Fruit fly (Drosophila melanogaster): ENCODE data around the gene CG11537.
A peak's percentile ranks its signal among the peaks of the same experiment; 100 is the strongest.

Gene CG11537

dm6 chr3L:3096073-3096725, 47.1 kb downstream of the CG11537 start (continued):
- no peak for TF ChIP-seq CG16815 (GFP tag; optimal IDR thresholded peaks at IDR 0.05)
- TF ChIP-seq CG9876 (GFP tag; optimal IDR thresholded peaks at IDR 0.05): no peak
- TF ChIP-seq PHDP (tag; optimal IDR thresholded peaks at IDR 0.05): peak; percentile 20
- TF ChIP-seq CG8359 (GFP tag; optimal IDR thresholded peaks at IDR 0.05; ENCODE audit: borderline replicate concordance): no peak
- no peak for TF ChIP-seq CG8290 (GFP tag; optimal IDR thresholded peaks at IDR 0.05)
- no peak for TF ChIP-seq CG8290 (tag; optimal IDR thresholded peaks at IDR 0.05)
- TF ChIP-seq grau (tag; optimal IDR thresholded peaks at IDR 0.05): peak; percentile 40
- TF ChIP-seq CG11093 (GFP tag; IDR thresholded peaks at IDR 0.05): no peak
- TF ChIP-seq Camta (GFP tag; optimal IDR thresholded peaks at IDR 0.05): no peak
- no peak for TF ChIP-seq mirr (GFP tag; optimal IDR thresholded peaks at IDR 0.05)
- TF ChIP-seq Fer2 (tag; optimal IDR thresholded peaks at IDR 0.05): peak; percentile 34
- no peak for TF ChIP-seq Ets65A (GFP tag)
- TF ChIP-seq ro (GFP tag; IDR thresholded peaks at IDR 0.05): no peak
- TF ChIP-seq sd (tag; optimal IDR thresholded peaks at IDR 0.05): no peak
- TF ChIP-seq BtbVII (GFP tag; optimal IDR thresholded peaks at IDR 0.05): no peak
- TF ChIP-seq ara (GFP tag; IDR thresholded peaks at IDR 0.05): no peak
- TF ChIP-seq CG1832 (GFP tag; optimal IDR thresholded peaks at IDR 0.05): no peak
- peak; percentile 5 for TF ChIP-seq NfI (GFP tag; optimal IDR thresholded peaks at IDR 0.05)
- TF ChIP-seq ranshi (GFP tag; IDR thresholded peaks at IDR 0.05): no peak
- TF ChIP-seq NC2β (GFP tag; optimal IDR thresholded peaks at IDR 0.05): no peak
- no peak for TF ChIP-seq CG13624 (GFP tag; optimal IDR thresholded peaks at IDR 0.05)
- TF ChIP-seq exex (tag; optimal IDR thresholded peaks at IDR 0.05): no peak
- TF ChIP-seq CG12744 (GFP tag; optimal IDR thresholded peaks at IDR 0.05): no peak
- no peak for TF ChIP-seq croc (GFP tag; conservative IDR thresholded peaks at IDR 0.05)
- no peak for TF ChIP-seq CG11723 (GFP tag; optimal IDR thresholded peaks at IDR 0.05)
- TF ChIP-seq CG31441 (GFP tag; IDR thresholded peaks at IDR 0.05): no peak; the same call in 1 of the 2 replicates
- no peak for TF ChIP-seq nau (GFP tag; optimal IDR thresholded peaks at IDR 0.05)
- TF ChIP-seq CG14050 (GFP tag; IDR thresholded peaks at IDR 0.05): no peak
- no peak for TF ChIP-seq cg (GFP tag; optimal IDR thresholded peaks at IDR 0.05)
- TF ChIP-seq CG2202 (tag; optimal IDR thresholded peaks at IDR 0.05): no peak
- TF ChIP-seq fu2 (GFP tag; optimal IDR thresholded peaks at IDR 0.05): no peak
- no peak for TF ChIP-seq fd3F (GFP tag; optimal IDR thresholded peaks at IDR 0.05)
- TF ChIP-seq chif (GFP tag; optimal IDR thresholded peaks at IDR 0.05): no peak
- TF ChIP-seq CG7963 (GFP tag; IDR thresholded peaks at IDR 0.05; ENCODE audit: partially characterized antibody): peak; percentile 93
- TF ChIP-seq B-H2 (GFP tag; optimal IDR thresholded peaks at IDR 0.05): no peak
- no peak for TF ChIP-seq Ssrp (tag; optimal IDR thresholded peaks at IDR 0.05)
- TF ChIP-seq az2 (GFP tag; optimal IDR thresholded peaks at IDR 0.05): no peak
- peak; percentile 60; the same call in 1 of the 3 replicates for TF ChIP-seq zen2 (GFP tag; IDR thresholded peaks at IDR 0.05; ENCODE audit: partially characterized antibody)
- TF ChIP-seq ash1 (GFP tag; optimal IDR thresholded peaks at IDR 0.05): no peak
- TF ChIP-seq bsh (GFP tag; optimal IDR thresholded peaks at IDR 0.05): peak in 1 of 2 experiments; percentile 8
- no peak for TF ChIP-seq CG18619 (GFP tag; optimal IDR thresholded peaks at IDR 0.05)
- TF ChIP-seq CG4360 (GFP tag; IDR thresholded peaks at IDR 0.05): no peak
- TF ChIP-seq Aef1 (GFP tag; IDR thresholded peaks at IDR 0.05): no peak
- TF ChIP-seq CG1603 (tag; optimal IDR thresholded peaks at IDR 0.05): no peak
- no peak for TF ChIP-seq Taf1 (GFP tag; IDR thresholded peaks at IDR 0.05)
- TF ChIP-seq Atf3 (GFP tag; optimal IDR thresholded peaks at IDR 0.05): no peak
- TF ChIP-seq tx (GFP tag; optimal IDR thresholded peaks at IDR 0.05): no peak
- no peak for TF ChIP-seq CG6765 (GFP tag; optimal IDR thresholded peaks at IDR 0.05)
- no peak for TF ChIP-seq CG1024 (GFP tag; IDR thresholded peaks at IDR 0.05)
- peak; percentile 44 for TF ChIP-seq gem (tag; optimal IDR thresholded peaks at IDR 0.05)
- TF ChIP-seq jing (GFP tag; optimal IDR thresholded peaks at IDR 0.05): no peak

Measured in whole organism, embryonic.